Fruit fly (Drosophila melanogaster) whole organism, embryonic: ENCODE results near the gene Kah.

Experiments
- C15 ChIP-seq: fragments of 200-800 bp; sonication (Bioruptor generic); IDR thresholded peaks from 3 replicates; pipeline ENCODE4 v1.3.6; 2022; ENCODE audit warnings: missing biosample characterization, missing genetic modification characterization
- CG1024 ChIP-seq: fragments of 200-800 bp; sonication (Bioruptor generic); IDR thresholded peaks from 2 replicates; pipeline ENCODE4 v1.3.6; 2022; ENCODE audit warnings: missing biosample characterization, missing genetic modification characterization
- CG10654 ChIP-seq: fragments of 200-800 bp; sonication (Bioruptor generic); optimal IDR thresholded peaks from 2 replicates; lab custom pipeline; 2016; ENCODE audit warnings: missing biosample characterization, missing genetic modification characterization
- CG10979 ChIP-seq: fragments of 200-800 bp; sonication (Bioruptor generic); optimal IDR thresholded peaks from 2 replicates; lab custom pipeline; 2018; ENCODE audit warnings: missing biosample characterization, mild to moderate bottlenecking, missing genetic modification characterization, moderate library complexity
- CG11696 ChIP-seq: fragments of 200-800 bp; sonication (Bioruptor generic); IDR thresholded peaks from 2 replicates; pipeline ENCODE4 v1.3.6; 2022; ENCODE audit warnings: missing biosample characterization, missing genetic modification characterization
- CG12104 ChIP-seq: fragments of 200-800 bp; sonication (Bioruptor generic); optimal IDR thresholded peaks from 3 replicates; lab custom pipeline; 2016; ENCODE audit warnings: missing biosample characterization, missing genetic modification characterization
- CG13287 ChIP-seq: fragments of 200-800 bp; sonication (Bioruptor generic); IDR thresholded peaks from 2 replicates; pipeline ENCODE4 v1.3.6; 2022; ENCODE audit warnings: missing biosample characterization, missing genetic modification characterization; ENCODE audit not compliant: partially characterized antibody
- CG13894 ChIP-seq: fragments of 200-800 bp; sonication (Bioruptor generic); optimal IDR thresholded peaks from 3 replicates; lab custom pipeline; 2018; ENCODE audit warnings: missing biosample characterization, mild to moderate bottlenecking, missing genetic modification characterization, moderate library complexity
- CG15514 ChIP-seq: fragments of 200-800 bp; sonication (Bioruptor generic); optimal IDR thresholded peaks from 3 replicates; lab custom pipeline; 2017; ENCODE audit warnings: missing biosample characterization, missing genetic modification characterization, mild to moderate bottlenecking, moderate library complexity, missing genetic modification reagents
- CG1647 ChIP-seq: fragments of 200-800 bp; sonication (Bioruptor generic); optimal IDR thresholded peaks from 3 replicates; lab custom pipeline; 2016; ENCODE audit warnings: missing biosample characterization, missing genetic modification characterization
- CG16813 ChIP-seq: fragments of 200-800 bp; sonication (Bioruptor generic); IDR thresholded peaks from 3 replicates; pipeline ENCODE4 v1.3.6; 2022; ENCODE audit warnings: missing biosample characterization, missing genetic modification characterization; ENCODE audit not compliant: partially characterized antibody
- CG17802 ChIP-seq: fragments of 200-800 bp; sonication (Bioruptor generic); optimal IDR thresholded peaks from 2 replicates; lab custom pipeline; 2018; ENCODE audit warnings: missing biosample characterization, mild to moderate bottlenecking, missing genetic modification characterization, moderate library complexity
- CG17829 ChIP-seq: fragments of 200-800 bp; optimal IDR thresholded peaks from 2 replicates; lab custom pipeline; 2019; ENCODE audit warnings: missing biosample characterization, mild to moderate bottlenecking, missing genetic modification characterization, moderate library complexity
- CG18011 ChIP-seq: fragments of 200-800 bp; sonication (Bioruptor generic); optimal IDR thresholded peaks from 2 replicates; lab custom pipeline; 2017; ENCODE audit warnings: missing biosample characterization, missing genetic modification characterization, mild to moderate bottlenecking, moderate library complexity, missing genotype
- CG18599 ChIP-seq: fragments of 200-800 bp; sonication (Bioruptor generic); optimal IDR thresholded peaks from 3 replicates; lab custom pipeline; 2017; ENCODE audit warnings: missing biosample characterization, missing genetic modification characterization, mild to moderate bottlenecking, moderate library complexity, missing genetic modification reagents
- CG2202 ChIP-seq: fragments of 200-800 bp; sonication (Bioruptor generic); optimal IDR thresholded peaks from 2 replicates; lab custom pipeline; 2018; ENCODE audit warnings: missing biosample characterization, mild to moderate bottlenecking, missing genetic modification characterization
- CG2889 ChIP-seq: fragments of 200-800 bp; sonication (Bioruptor generic); IDR thresholded peaks from 3 replicates; pipeline ENCODE4 v1.3.6; 2022; ENCODE audit warnings: missing biosample characterization, missing genetic modification characterization
- CG3163 ChIP-seq: fragments of 200-800 bp; sonication (Bioruptor generic); optimal IDR thresholded peaks from 3 replicates; lab custom pipeline; 2016; ENCODE audit warnings: missing biosample characterization, missing genetic modification characterization
- CG33213 ChIP-seq: fragments of 200-800 bp; sonication (Bioruptor generic); optimal IDR thresholded peaks from 3 replicates; lab custom pipeline; 2016; ENCODE audit warnings: missing biosample characterization, missing genetic modification characterization
- CG34376 ChIP-seq: fragments of 200-800 bp; sonication (Bioruptor generic); optimal IDR thresholded peaks from 2 replicates; lab custom pipeline; 2018; ENCODE audit warnings: missing biosample characterization, mild to moderate bottlenecking, missing genetic modification characterization
- CG8089 ChIP-seq: fragments of 200-800 bp; sonication (Bioruptor generic); optimal IDR thresholded peaks from 3 replicates; lab custom pipeline; 2016; ENCODE audit warnings: missing biosample characterization, missing genetic modification characterization
- CG9727 ChIP-seq: fragments of 200-800 bp; sonication (Bioruptor generic); optimal IDR thresholded peaks from 3 replicates; lab custom pipeline; 2017; ENCODE audit warnings: missing biosample characterization, mild to moderate bottlenecking, missing genetic modification characterization
- Drgx ChIP-seq: fragments of 200-800 bp; sonication (Bioruptor generic); IDR thresholded peaks from 2 replicates; pipeline ENCODE4 v1.3.6; 2022; ENCODE audit warnings: missing biosample characterization, missing genetic modification characterization
- Fer1 ChIP-seq: fragments of 200-800 bp; sonication (Bioruptor generic); optimal IDR thresholded peaks from 2 replicates; lab custom pipeline; 2017; ENCODE audit warnings: missing biosample characterization, mild to moderate bottlenecking, missing genetic modification characterization
- HLH4C ChIP-seq: fragments of 200-800 bp; sonication (Bioruptor generic); IDR thresholded peaks from 3 replicates; pipeline ENCODE4 v1.3.6; 2022; ENCODE audit warnings: missing biosample characterization, missing genetic modification characterization; ENCODE audit not compliant: partially characterized antibody
- HLH54F ChIP-seq: fragments of 200-800 bp; sonication (Bioruptor generic); optimal IDR thresholded peaks from 3 replicates; lab custom pipeline; 2016; ENCODE audit warnings: missing biosample characterization, missing genetic modification characterization
- Hmx ChIP-seq: fragments of 200-800 bp; sonication (Bioruptor generic); optimal IDR thresholded peaks from 2 replicates; lab custom pipeline; 2016; ENCODE audit warnings: missing biosample characterization, missing genetic modification characterization
- Jarid2 ChIP-seq: fragments of 200-800 bp; sonication (Bioruptor generic); optimal IDR thresholded peaks from 3 replicates; lab custom pipeline; 2017; ENCODE audit warnings: mild to moderate bottlenecking, missing biosample characterization, missing genetic modification reagents, missing genetic modification characterization
- Kr ChIP-seq: fragments of 200-800 bp; sonication (Bioruptor generic); optimal IDR thresholded peaks from 2 replicates; lab custom pipeline; 2017; ENCODE audit warnings: missing biosample characterization, mild to moderate bottlenecking, missing genetic modification characterization
- Lhr ChIP-seq: fragments of 200-800 bp; sonication (Bioruptor generic); optimal IDR thresholded peaks from 3 replicates; lab custom pipeline; 2017; ENCODE audit warnings: mild to moderate bottlenecking, missing biosample characterization, missing genetic modification reagents, missing genetic modification characterization
- NC2α ChIP-seq: fragments of 200-800 bp; sonication (Bioruptor generic); optimal IDR thresholded peaks from 2 replicates; lab custom pipeline; 2016; ENCODE audit warnings: missing biosample characterization, missing genetic modification characterization
- Sox100B ChIP-seq: fragments of 200-800 bp; sonication (Bioruptor generic); optimal IDR thresholded peaks from 3 replicates; lab custom pipeline; 2018; ENCODE audit warnings: missing biosample characterization, mild to moderate bottlenecking, missing genetic modification characterization
- Sry-δ ChIP-seq: fragments of 200-800 bp; sonication (Bioruptor generic); optimal IDR thresholded peaks from 2 replicates; lab custom pipeline; 2016; ENCODE audit warnings: missing biosample characterization, missing genetic modification characterization
- bigmax ChIP-seq: fragments of 200-800 bp; sonication (Bioruptor generic); optimal IDR thresholded peaks from 2 replicates; lab custom pipeline; 2018; ENCODE audit warnings: missing biosample characterization, mild to moderate bottlenecking, missing genetic modification characterization
- chn ChIP-seq: fragments of 200-800 bp; sonication (Bioruptor generic); optimal IDR thresholded peaks from 2 replicates; lab custom pipeline; 2016; ENCODE audit warnings: missing biosample characterization, missing genetic modification characterization
- h ChIP-seq: fragments of >200 bp; optimal IDR thresholded peaks from 2 replicates; lab custom pipeline; 2017
- inv ChIP-seq: fragments of 200-800 bp; sonication (Bioruptor generic); IDR thresholded peaks from 2 replicates; pipeline ENCODE4 v1.3.6; 2022; ENCODE audit warnings: missing biosample characterization, missing genetic modification characterization; ENCODE audit not compliant: partially characterized antibody
- mam ChIP-seq: fragments of 200-800 bp; sonication (Bioruptor generic); optimal IDR thresholded peaks from 3 replicates; lab custom pipeline; 2016; ENCODE audit warnings: missing biosample characterization, missing genetic modification characterization
- org-1 ChIP-seq: fragments of 200-800 bp; sonication (Bioruptor generic); optimal IDR thresholded peaks from 2 replicates; lab custom pipeline; 2017; ENCODE audit warnings: missing biosample characterization, missing genetic modification characterization
- pfk ChIP-seq: fragments of 200-800 bp; sonication (Bioruptor generic); optimal IDR thresholded peaks from 2 replicates; lab custom pipeline; 2018; ENCODE audit warnings: missing biosample characterization, mild to moderate bottlenecking, missing genetic modification characterization, moderate library complexity
- sens-2 ChIP-seq: fragments of 200-800 bp; sonication (Bioruptor generic); IDR thresholded peaks from 2 replicates; pipeline ENCODE4 v1.3.6; 2022; ENCODE audit warnings: missing biosample characterization, missing genetic modification characterization
- slou ChIP-seq: fragments of 200-800 bp; sonication (Bioruptor generic); optimal IDR thresholded peaks from 3 replicates; lab custom pipeline; 2016; ENCODE audit warnings: missing biosample characterization, missing genetic modification characterization
- stwl ChIP-seq: fragments of 200-800 bp; sonication (Bioruptor generic); optimal IDR thresholded peaks from 3 replicates; lab custom pipeline; 2018; ENCODE audit warnings: missing biosample characterization, mild to moderate bottlenecking, missing genetic modification characterization, moderate library complexity
- vvl ChIP-seq: fragments of 200-800 bp; sonication (Bioruptor generic); IDR thresholded peaks from 2 replicates; pipeline ENCODE4 v1.3.6; 2022; ENCODE audit warnings: missing biosample characterization, missing genetic modification characterization
- zen ChIP-seq: fragments of 200-800 bp; sonication (Bioruptor generic); optimal IDR thresholded peaks from 3 replicates; lab custom pipeline; 2018; ENCODE audit warnings: missing biosample characterization, mild to moderate bottlenecking, missing genetic modification characterization, moderate library complexity
- zfh1 ChIP-seq: fragments of 200-800 bp; sonication (Bioruptor generic); IDR thresholded peaks from 3 replicates; pipeline ENCODE4 v1.3.6; 2022; ENCODE audit warnings: missing biosample characterization, missing genetic modification characterization
- zfh2 ChIP-seq: fragments of 200-800 bp; sonication (Bioruptor generic); optimal IDR thresholded peaks from 2 replicates; lab custom pipeline; 2016; ENCODE audit warnings: missing biosample characterization, missing genetic modification characterization

Kah gene

dm6 chr3L:542863-543635 lies 46.0 kb downstream of the Kah start, which contains the start of the genes Cypl and Hipk (continued):
- TF ChIP-seq CG17802 (tag; lab: Kevin White, UChicago) (peak; percentile 62), Jarid2 (GFP tag; lab: Kevin White, UChicago) (peak; percentile 97), CG13894 (tag; lab: Kevin White, UChicago) (peak; percentile 75), Hmx (GFP tag; lab: Kevin White, UChicago) (no peak), stwl (peak; percentile 80), chn (GFP tag; lab: Kevin White, UChicago) (no peak), CG13287 (GFP tag; lab: Robert Waterston, UW) (peak; percentile 52)

dm6 chr3L:540432-540973 lies 48.6 kb downstream of the Kah start, which contains the start of the genes klar and BORCS6:
TSS of gene klar (minus strand) at chr3L:540614.
TSS of gene BORCS6 (plus strand) at chr3L:540851.
- TF ChIP-seq CG8089 (GFP tag; lab: Kevin White, UChicago): peak; percentile 63
- TF ChIP-seq Lhr (GFP tag; lab: Kevin White, UChicago): peak; percentile 94
- TF ChIP-seq HLH4C (GFP tag; lab: Robert Waterston, UW): peak; percentile 96
- peak; percentile 95 for TF ChIP-seq inv (GFP tag; lab: Robert Waterston, UW)
- TF ChIP-seq pfk: no peak
- TF ChIP-seq CG17829 (tag; lab: Kevin White, UChicago): peak; percentile 47
- no peak for TF ChIP-seq sens-2 (GFP tag; lab: Robert Waterston, UW)
- peak; percentile 75 for TF ChIP-seq HLH54F (GFP tag; lab: Kevin White, UChicago)
- peak; percentile 71 for TF ChIP-seq CG15514 (GFP tag; lab: Kevin White, UChicago)
- 0 out of 3 replicates have a peak, but pooled peaks have one; percentile 56 for TF ChIP-seq CG2889 (GFP tag; lab: Robert Waterston, UW)
- peak; percentile 23 for TF ChIP-seq NC2α (GFP tag; lab: Kevin White, UChicago)
- TF ChIP-seq h (lab: Kevin White, UChicago): no peak
- TF ChIP-seq zen (tag; lab: Kevin White, UChicago): peak; percentile 58
- peak; percentile 68 for TF ChIP-seq CG18599 (GFP tag; lab: Kevin White, UChicago)
- TF ChIP-seq mam (GFP tag; lab: Kevin White, UChicago): peak; percentile 86
- TF ChIP-seq CG10979 (tag; lab: Kevin White, UChicago): peak; percentile 21
- TF ChIP-seq CG11696 (GFP tag; lab: Robert Waterston, UW): no peak
- TF ChIP-seq slou (GFP tag; lab: Kevin White, UChicago): peak; percentile 20
- TF ChIP-seq bigmax (GFP tag; lab: Kevin White, UChicago): no peak
- peak; percentile 93 for TF ChIP-seq CG33213 (GFP tag; lab: Kevin White, UChicago)
- peak; percentile 39 for TF ChIP-seq CG2202 (tag; lab: Kevin White, UChicago)
- peak; percentile 71 for TF ChIP-seq CG34376 (GFP tag; lab: Kevin White, UChicago)
- peak; percentile 46 for TF ChIP-seq CG9727 (GFP tag; lab: Kevin White, UChicago)
- TF ChIP-seq CG18011: peak; percentile 43
- peak; percentile 77 for TF ChIP-seq zfh2 (GFP tag; lab: Kevin White, UChicago)
- no peak for TF ChIP-seq Drgx (GFP tag; lab: Robert Waterston, UW)
- TF ChIP-seq zfh1 (GFP tag; lab: Robert Waterston, UW): peak; percentile 20; the same call in 1 of the 3 replicates
- TF ChIP-seq CG3163 (GFP tag; lab: Kevin White, UChicago): peak; percentile 36
- TF ChIP-seq vvl (GFP tag; lab: Robert Waterston, UW): peak; percentile 75
- peak; percentile 41 for TF ChIP-seq CG1024 (GFP tag; lab: Robert Waterston, UW)
- no peak for TF ChIP-seq Kr (GFP tag; lab: Kevin White, UChicago)
- TF ChIP-seq CG1647 (GFP tag; lab: Kevin White, UChicago): no peak
- peak; percentile 53 for TF ChIP-seq CG10654 (GFP tag; lab: Kevin White, UChicago)
- TF ChIP-seq Fer1 (GFP tag; lab: Kevin White, UChicago): peak; percentile 53
- no peak for TF ChIP-seq Sox100B
- no peak for TF ChIP-seq org-1
- peak; percentile 91 for TF ChIP-seq Sry-δ
- TF ChIP-seq CG12104 (GFP tag; lab: Kevin White, UChicago): no peak
- TF ChIP-seq CG16813: peak; percentile 98
- no peak for TF ChIP-seq C15 (GFP tag; lab: Robert Waterston, UW)
